Worm (Caenorhabditis elegans): Measurements from ENCODE around the gene rpc-25.

DNA sequence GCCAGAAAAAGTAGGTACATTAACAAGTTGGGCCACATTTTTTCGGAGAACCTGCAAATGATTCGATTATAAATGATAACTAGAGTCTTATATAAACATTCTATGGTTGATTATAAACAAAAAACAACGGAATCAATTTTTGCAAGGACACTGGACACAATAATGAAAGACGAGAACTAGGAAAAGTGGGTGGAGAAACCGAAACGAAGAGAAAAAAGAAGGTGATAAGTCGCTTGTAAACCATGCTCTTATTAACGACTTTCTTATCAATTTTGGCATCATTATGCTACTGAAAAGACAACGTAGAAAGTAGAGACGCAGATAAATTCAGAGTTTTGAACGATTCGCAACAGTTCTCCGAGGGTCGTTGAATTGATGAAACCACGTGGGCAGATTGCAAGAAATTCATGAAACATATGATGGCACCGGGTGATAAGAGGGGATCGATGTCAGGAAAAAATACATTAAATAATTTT is 16.3 kb downstream of the rpc-25 start, which contains the start of gene ZK856.5:
- TF ChIP-seq flt-1 (GFP tag; IDR thresholded peaks at IDR 0.05) (no peak), med-1 (GFP tag; optimal IDR thresholded peaks at IDR 0.05; ENCODE audit: insufficient read depth) (no peak), cog-1 (tag; optimal IDR thresholded peaks at IDR 0.05) (no peak), T22C8.4 (GFP tag; IDR thresholded peaks at IDR 0.05) (no peak), tab-1 (GFP tag; IDR thresholded peaks at IDR 0.05) (no peak), klf-2 (GFP tag; conservative IDR thresholded peaks at IDR 0.05) (no peak)

All from whole organism, midembryonic.